Fruit fly (Drosophila melanogaster): ENCODE results near the gene His2Av.
A peak's percentile ranks its signal among the peaks of the same experiment; 100 is the strongest.

Gene His2Av

dm6 chr3R:26881121-26881895, 14.6 kb downstream of the His2Av start, which contains the start of the genes ro and T48 (continued):
- TF ChIP-seq Atf3 (GFP tag; optimal IDR thresholded peaks at IDR 0.05) (peak; percentile 32), h (optimal IDR thresholded peaks at IDR 0.05) (no peak), fd102C (GFP tag; optimal IDR thresholded peaks at IDR 0.05) (no peak), tna (GFP tag; IDR thresholded peaks at IDR 0.05; ENCODE audit: partially characterized antibody) (0 out of 2 replicates have a peak, but pooled peaks have one; percentile 36), CG8944 (GFP tag; optimal IDR thresholded peaks at IDR 0.05) (peak; percentile 38), az2 (GFP tag; optimal IDR thresholded peaks at IDR 0.05) (peak; percentile 34), CG4820 (GFP tag; optimal IDR thresholded peaks at IDR 0.05) (peak; percentile 21), nau (GFP tag; optimal IDR thresholded peaks at IDR 0.05) (no peak), maf-S (GFP tag; optimal IDR thresholded peaks at IDR 0.05) (peak; percentile 50), ara (GFP tag; IDR thresholded peaks at IDR 0.05) (no peak), Dip3 (GFP tag; optimal IDR thresholded peaks at IDR 0.05) (peak; percentile 90), CG8478 (optimal IDR thresholded peaks at IDR 0.05) (peak; percentile 96), Usf (GFP tag; optimal IDR thresholded peaks at IDR 0.05) (no peak), Dp (GFP tag; optimal IDR thresholded peaks at IDR 0.05) (peak; percentile 80), Doc3 (GFP tag; IDR thresholded peaks at IDR 0.05; ENCODE audit: partially characterized antibody) (0 out of 3 replicates have a peak, but pooled peaks have one; percentile 21), p53 (GFP tag; optimal IDR thresholded peaks at IDR 0.05) (peak; percentile 86), pum (GFP tag; optimal IDR thresholded peaks at IDR 0.05) (peak; percentile 35), NfI (GFP tag; optimal IDR thresholded peaks at IDR 0.05) (peak; percentile 56), Pdp1 (GFP tag; optimal IDR thresholded peaks at IDR 0.05) (peak; percentile 49 to 82), bsh (GFP tag; optimal IDR thresholded peaks at IDR 0.05) (peak in 1 of 2 experiments; percentile 9), Side (GFP tag; optimal IDR thresholded peaks at IDR 0.05) (peak; percentile 64), CG18476 (GFP tag; optimal IDR thresholded peaks at IDR 0.05) (no peak), CG12104 (GFP tag; optimal IDR thresholded peaks at IDR 0.05) (peak; percentile 0), crol (GFP tag; IDR thresholded peaks at IDR 0.05) (peak; percentile 18; the same call in 1 of the 2 replicates), CG2712 (tag; optimal IDR thresholded peaks at IDR 0.05) (peak; percentile 72), sc (optimal IDR thresholded peaks at IDR 0.05) (no peak), sc (GFP tag; optimal IDR thresholded peaks at IDR 0.05) (no peak), disco-r (GFP tag; optimal IDR thresholded peaks at IDR 0.05) (peak; percentile 16), slp2 (GFP tag; optimal IDR thresholded peaks at IDR 0.05) (no peak), CG17361 (GFP tag; IDR thresholded peaks at IDR 0.05) (no peak; the same call in 2 of the 3 replicates), E2f2 (GFP tag; IDR thresholded peaks at IDR 0.05) (peak; percentile 81), onecut (GFP tag; IDR thresholded peaks at IDR 0.05) (no peak; the same call in 1 of the 2 replicates), pzg (GFP tag; optimal IDR thresholded peaks at IDR 0.05) (peak; percentile 99), CG31365 (tag; optimal IDR thresholded peaks at IDR 0.05) (peak; percentile 100), vvl (GFP tag; IDR thresholded peaks at IDR 0.05) (peak; percentile 70), PHDP (tag; optimal IDR thresholded peaks at IDR 0.05) (peak; percentile 0), CG12155 (GFP tag; optimal IDR thresholded peaks at IDR 0.05) (peak; percentile 70), CG3838 (GFP tag; optimal IDR thresholded peaks at IDR 0.05) (no peak), CG8359 (GFP tag; optimal IDR thresholded peaks at IDR 0.05; ENCODE audit: borderline replicate concordance) (no peak), Hr3 (GFP tag; optimal IDR thresholded peaks at IDR 0.05) (peak; percentile 32), insv (GFP tag; optimal IDR thresholded peaks at IDR 0.05) (peak in 1 of 2 experiments; percentile 74), fd64A (GFP tag; optimal IDR thresholded peaks at IDR 0.05) (no peak), CG34224 (GFP tag; IDR thresholded peaks at IDR 0.05; ENCODE audit: partially characterized antibody) (0 out of 3 replicates have a peak, but pooled peaks have one; percentile 24), CG2889 (GFP tag; IDR thresholded peaks at IDR 0.05) (no peak), CG18262 (tag; optimal IDR thresholded peaks at IDR 0.05) (no peak), Mrtf (GFP tag; IDR thresholded peaks at IDR 0.05) (peak; percentile 29; the same call in 1 of the 3 replicates), run (tag; optimal IDR thresholded peaks at IDR 0.05) (no peak), CG4404 (GFP tag; IDR thresholded peaks at IDR 0.05) (no peak), Spps (tag; optimal IDR thresholded peaks at IDR 0.05) (no peak), HLH54F (GFP tag; optimal IDR thresholded peaks at IDR 0.05) (peak; percentile 68)
